Fruit fly (Drosophila melanogaster) Kc167 (cell line): ENCODE results near the gene ft.

ENCODE experiments used
- Myc ChIP-seq: fragments of >200 bp; optimal IDR thresholded peaks from 2 replicates; lab custom pipeline; 2017; ENCODE audit warnings: missing external identifiers
- Sin3A ChIP-seq: fragments of >200 bp; optimal IDR thresholded peaks from 2 replicates; lab custom pipeline; 2018; ENCODE audit warnings: missing external identifiers
- h ChIP-seq: fragments of >200 bp; optimal IDR thresholded peaks from 3 replicates; lab custom pipeline; 2018; ENCODE audit warnings: missing external identifiers
- psq ChIP-seq: fragments of >200 bp; optimal IDR thresholded peaks from 2 replicates; lab custom pipeline; 2017; ENCODE audit warnings: missing external identifiers

DNA sequence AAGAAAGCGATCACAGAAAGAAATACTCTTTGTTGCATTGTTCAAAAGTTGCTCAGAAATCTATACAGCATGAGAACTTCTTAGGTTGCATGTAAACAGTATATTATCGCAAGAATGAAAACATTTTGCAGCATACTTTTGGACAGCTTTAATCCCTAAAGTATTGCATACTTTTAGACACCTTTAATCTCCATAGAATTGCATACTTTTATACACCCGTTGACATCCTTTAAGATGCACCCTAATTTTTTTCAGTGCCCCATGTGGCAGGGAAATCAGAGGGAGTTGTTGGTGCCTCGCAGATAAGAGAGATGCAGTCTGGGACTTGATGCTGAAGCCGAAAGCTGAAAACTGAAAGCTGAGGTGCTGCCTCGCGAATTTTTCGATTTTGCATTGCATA is 42.2 kb downstream of the ft start:
- TF ChIP-seq h = no peak
- TF ChIP-seq psq = no peak
- TF ChIP-seq Sin3A (lab: Kevin White, UChicago) = no peak
- TF ChIP-seq Myc = no peak
